Fruit fly (Drosophila melanogaster): ENCODE data around the gene JhI-21.

DNA sequence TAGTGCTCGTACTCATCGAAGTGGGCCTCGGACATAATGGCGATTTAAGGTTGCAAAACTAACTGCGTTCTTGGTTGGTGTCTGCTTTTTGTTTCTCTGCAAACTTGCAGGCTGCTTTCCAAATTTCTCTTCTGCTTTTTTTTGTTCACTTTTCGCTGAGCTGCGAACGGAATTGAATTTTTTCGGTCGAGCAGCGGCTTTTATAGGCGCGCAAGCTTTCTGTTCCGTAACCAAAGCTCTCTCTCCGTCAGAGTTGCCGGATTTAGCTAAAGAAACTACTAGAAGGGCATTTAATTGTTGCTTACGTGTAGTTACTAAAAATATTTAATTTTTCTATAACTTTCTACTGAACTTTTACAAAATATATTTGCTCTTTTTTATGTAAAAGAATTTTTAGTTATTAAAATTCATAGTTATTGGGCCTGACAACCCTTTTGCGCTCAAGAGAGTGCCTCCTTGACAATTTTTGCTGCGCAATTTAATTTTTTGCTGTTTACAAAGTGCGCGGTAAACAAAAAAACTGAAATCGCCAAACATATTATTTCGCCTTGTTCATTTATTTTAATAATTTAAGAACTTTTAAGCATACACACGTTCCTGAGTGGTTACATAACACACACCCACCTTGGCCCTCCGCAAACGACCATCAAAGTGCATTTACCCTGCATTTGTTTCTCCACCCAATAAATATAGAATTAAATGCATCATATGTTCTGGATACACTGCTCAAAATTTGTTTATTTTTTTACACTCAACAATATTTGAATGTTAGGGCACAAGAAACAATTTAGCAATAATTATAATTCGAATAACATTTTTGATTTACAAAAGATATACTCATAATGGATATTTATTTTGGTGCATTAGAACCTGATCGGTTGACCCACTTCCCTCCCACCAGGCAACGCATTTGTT, 9.6 kb downstream of the JhI-21 start, which contains the start of gene CG6770:
- TF ChIP-seq CG10462 (GFP tag; optimal IDR thresholded peaks at IDR 0.05), result peak; percentile 14
- peak; percentile 22; the same call in 1 of the 2 replicates for TF ChIP-seq crol (GFP tag; IDR thresholded peaks at IDR 0.05)
- TF ChIP-seq ttk (GFP tag; IDR thresholded peaks at IDR 0.05), result peak; percentile 81
- TF ChIP-seq CG17328 (GFP tag; IDR thresholded peaks at IDR 0.05), result peak; percentile 90
- TF ChIP-seq CG2889 (GFP tag; IDR thresholded peaks at IDR 0.05), result peak; percentile 70
- TF ChIP-seq GATAe (GFP tag; conservative IDR thresholded peaks at IDR 0.05), result no peak
- no peak for TF ChIP-seq Doc2 (GFP tag; IDR thresholded peaks at IDR 0.05)
- TF ChIP-seq ewg (GFP tag; optimal IDR thresholded peaks at IDR 0.05), result peak; percentile 62
- peak; percentile 86 for TF ChIP-seq cwo (GFP tag; optimal IDR thresholded peaks at IDR 0.05)
- no peak for TF ChIP-seq CG34224 (GFP tag; IDR thresholded peaks at IDR 0.05; ENCODE audit: partially characterized antibody)
- TF ChIP-seq Opbp (GFP tag; IDR thresholded peaks at IDR 0.05; ENCODE audit: partially characterized antibody), result 0 out of 3 replicates have a peak, but pooled peaks have one; percentile 51
- peak; percentile 21 for TF ChIP-seq CG8478 (optimal IDR thresholded peaks at IDR 0.05)
